Fruit fly (Drosophila melanogaster): ENCODE measurements around the gene Rsod.
A peak's percentile ranks its signal among the peaks of the same experiment; 100 is the strongest.

Gene Rsod

DNA sequence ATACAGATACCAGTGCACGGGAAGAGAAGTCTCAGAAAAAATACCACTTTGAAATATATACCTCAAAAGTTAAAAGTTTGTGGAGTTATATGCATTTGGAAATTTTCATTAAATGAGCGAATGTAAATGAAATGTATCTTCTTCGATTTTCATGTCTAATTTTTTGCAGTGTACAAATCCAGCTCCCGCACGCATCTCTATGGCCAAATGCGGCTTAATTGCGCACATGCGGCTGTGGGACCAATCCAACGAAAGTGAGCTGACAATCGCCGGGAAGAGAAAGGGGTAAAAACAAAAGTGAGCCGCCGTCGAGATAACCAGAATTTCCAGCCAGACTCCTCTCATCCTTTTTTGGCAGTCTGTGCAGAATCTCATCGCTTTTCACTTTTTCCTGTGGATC is 6.8 kb downstream of the Rsod start (continued):
- peak; percentile 12 for TF ChIP-seq bab2 (GFP tag; optimal IDR thresholded peaks at IDR 0.05)
- peak; percentile 9 for TF ChIP-seq fd96Cb (tag; optimal IDR thresholded peaks at IDR 0.05)
- TF ChIP-seq Sox102F (GFP tag; optimal IDR thresholded peaks at IDR 0.05), result peak; percentile 64
- TF ChIP-seq ara (GFP tag; IDR thresholded peaks at IDR 0.05), result peak; percentile 48; the same call in 1 of the 2 replicates
- no peak for TF ChIP-seq CG17568 (GFP tag; optimal IDR thresholded peaks at IDR 0.05)
- TF ChIP-seq lab (GFP tag; optimal IDR thresholded peaks at IDR 0.05), result peak; percentile 29
- TF ChIP-seq CG3995 (GFP tag; optimal IDR thresholded peaks at IDR 0.05), result no peak
- TF ChIP-seq ci (GFP tag; IDR thresholded peaks at IDR 0.05), result peak; percentile 85
- no peak for TF ChIP-seq Gug (GFP tag; IDR thresholded peaks at IDR 0.05)
- TF ChIP-seq dpn (GFP tag; optimal IDR thresholded peaks at IDR 0.05), result peak; percentile 5 to 35
- peak; percentile 42 for TF ChIP-seq CG10979 (tag; optimal IDR thresholded peaks at IDR 0.05)
- TF ChIP-seq chif (GFP tag; optimal IDR thresholded peaks at IDR 0.05), result peak; percentile 14 to 18
- no peak for TF ChIP-seq rib (GFP tag; IDR thresholded peaks at IDR 0.05)
- 0 out of 3 replicates have a peak, but pooled peaks have one; percentile 12 for TF ChIP-seq CG11695 (GFP tag; IDR thresholded peaks at IDR 0.05)
- TF ChIP-seq lmd (GFP tag; IDR thresholded peaks at IDR 0.05), result peak; percentile 41; the same call in 1 of the 2 replicates
- TF ChIP-seq CG6254 (GFP tag; optimal IDR thresholded peaks at IDR 0.05), result peak; percentile 10
- peak; percentile 34 for TF ChIP-seq ind (GFP tag; optimal IDR thresholded peaks at IDR 0.05)
- TF ChIP-seq CG8388 (GFP tag; optimal IDR thresholded peaks at IDR 0.05), result peak; percentile 35
- TF ChIP-seq vnd (GFP tag; IDR thresholded peaks at IDR 0.05; ENCODE audit: partially characterized antibody), result no peak
- peak; percentile 42 for TF ChIP-seq phol (tag; optimal IDR thresholded peaks at IDR 0.05)
- 0 out of 3 replicates have a peak, but pooled peaks have one; percentile 26 for TF ChIP-seq tgo (GFP tag; IDR thresholded peaks at IDR 0.05)
- peak; percentile 81 for TF ChIP-seq Med (GFP tag)
- peak; percentile 4 for TF ChIP-seq CG10654 (GFP tag; optimal IDR thresholded peaks at IDR 0.05)
- 0 out of 2 replicates have a peak, but pooled peaks have one; percentile 18 for TF ChIP-seq CG6272 (GFP tag; IDR thresholded peaks at IDR 0.05)
- peak; percentile 17 for TF ChIP-seq CG30431 (GFP tag; optimal IDR thresholded peaks at IDR 0.05)
- no peak for TF ChIP-seq CG8944 (GFP tag; optimal IDR thresholded peaks at IDR 0.05)
- peak; percentile 30 for TF ChIP-seq Hsf (GFP tag; optimal IDR thresholded peaks at IDR 0.05)
- TF ChIP-seq Ptx1 (GFP tag; IDR thresholded peaks at IDR 0.05), result peak; percentile 63
- peak; percentile 36; the same call in 1 of the 2 replicates for TF ChIP-seq Rx (GFP tag; IDR thresholded peaks at IDR 0.05)
- TF ChIP-seq CG13123 (GFP tag; optimal IDR thresholded peaks at IDR 0.05), result no peak
- peak; percentile 6 for TF ChIP-seq shn (GFP tag; optimal IDR thresholded peaks at IDR 0.05)
- peak; percentile 81 for TF ChIP-seq sens (GFP tag)
- peak; percentile 53 for TF ChIP-seq CG17328 (GFP tag; IDR thresholded peaks at IDR 0.05)
- peak; percentile 38 for TF ChIP-seq unpg (GFP tag; optimal IDR thresholded peaks at IDR 0.05)
- TF ChIP-seq CG2875 (GFP tag; optimal IDR thresholded peaks at IDR 0.05), result no peak
- peak; percentile 24 for TF ChIP-seq nmo (GFP tag; optimal IDR thresholded peaks at IDR 0.05)
- TF ChIP-seq Mes4 (GFP tag; optimal IDR thresholded peaks at IDR 0.05), result no peak
- peak; percentile 48; the same call in 1 of the 2 replicates for TF ChIP-seq sob (GFP tag; IDR thresholded peaks at IDR 0.05)
- peak in 1 of 2 experiments; percentile 49 for TF ChIP-seq Hr51 (GFP tag; optimal IDR thresholded peaks at IDR 0.05)
- peak; percentile 32 for TF ChIP-seq Xbp1 (GFP tag; optimal IDR thresholded peaks at IDR 0.05)
- TF ChIP-seq dmrt99B (tag; optimal IDR thresholded peaks at IDR 0.05), result peak; percentile 64
- TF ChIP-seq oc (tag; optimal IDR thresholded peaks at IDR 0.05), result peak; percentile 80
- TF ChIP-seq CG4707 (GFP tag; optimal IDR thresholded peaks at IDR 0.05), result peak; percentile 16
- no peak for TF ChIP-seq Asciz (GFP tag; optimal IDR thresholded peaks at IDR 0.05)
- peak; percentile 3 for TF ChIP-seq gsb-n (tag; optimal IDR thresholded peaks at IDR 0.05)
- TF ChIP-seq CG9215 (GFP tag; IDR thresholded peaks at IDR 0.05), result no peak
- peak; percentile 38; the same call in 1 of the 2 replicates for TF ChIP-seq CG6689 (GFP tag; IDR thresholded peaks at IDR 0.05)
- 0 out of 2 replicates have a peak, but pooled peaks have one; percentile 10 for TF ChIP-seq Nf-YA (GFP tag; IDR thresholded peaks at IDR 0.05)
- peak; percentile 34; the same call in 1 of the 2 replicates for TF ChIP-seq Awh (GFP tag; IDR thresholded peaks at IDR 0.05)
- 0 out of 2 replicates have a peak, but pooled peaks have one; percentile 18 for TF ChIP-seq CG32772 (GFP tag; IDR thresholded peaks at IDR 0.05)

All from whole organism, embryonic.